Fruit fly (Drosophila melanogaster) whole organism, prepupa: ENCODE measurements around the gene VhaM9.7-c.
A peak's percentile ranks its signal among the peaks of the same experiment; 100 is the strongest.

Experiments used
- Blimp-1 ChIP-seq: fragments of 200-800 bp; sonication (Bioruptor generic); optimal IDR thresholded peaks from 3 replicates; lab custom pipeline; 2017; ENCODE audit warnings: missing biosample characterization, missing genetic modification characterization, mild to moderate bottlenecking, moderate library complexity, missing genetic modification reagents
- CG10631 ChIP-seq: fragments of 200-800 bp; sonication (Bioruptor generic); optimal IDR thresholded peaks from 2 replicates; lab custom pipeline; 2016; ENCODE audit warnings: missing biosample characterization, missing genetic modification characterization
- CG10669 ChIP-seq: fragments of 200-800 bp; sonication (Bioruptor generic); optimal IDR thresholded peaks from 3 replicates; lab custom pipeline; 2018; ENCODE audit warnings: missing biosample characterization, mild to moderate bottlenecking, missing genetic modification characterization, moderate library complexity
- CG11294 ChIP-seq: fragments of 200-800 bp; sonication (Bioruptor generic); IDR thresholded peaks from 2 replicates; pipeline ENCODE4 v1.3.6; 2022; ENCODE audit warnings: missing biosample characterization, missing genetic modification characterization
- CG11762 ChIP-seq: fragments of 200-800 bp; sonication (Bioruptor generic); optimal IDR thresholded peaks from 3 replicates; lab custom pipeline; 2016; ENCODE audit warnings: missing biosample characterization, missing genetic modification characterization; ENCODE audit not compliant: insufficient read depth
- CG11902 ChIP-seq: fragments of 200-800 bp; sonication (Bioruptor generic); optimal IDR thresholded peaks from 3 replicates; lab custom pipeline; 2016; ENCODE audit warnings: missing biosample characterization, missing genetic modification characterization
- CG15336 ChIP-seq: fragments of 200-800 bp; sonication (Bioruptor generic); IDR thresholded peaks from 2 replicates; pipeline ENCODE4 v1.3.6; 2022; ENCODE audit warnings: missing biosample characterization, missing genetic modification characterization
- CG1621 ChIP-seq: fragments of 200-800 bp; sonication (Bioruptor generic); optimal IDR thresholded peaks from 3 replicates; lab custom pipeline; 2018; ENCODE audit warnings: missing biosample characterization, mild to moderate bottlenecking, missing genetic modification characterization
- CG16779 ChIP-seq: fragments of 200-800 bp; sonication (Bioruptor generic); optimal IDR thresholded peaks from 3 replicates; lab custom pipeline; 2017; ENCODE audit warnings: missing biosample characterization, mild to moderate bottlenecking, missing genetic modification characterization
- CG31627 ChIP-seq: fragments of 200-800 bp; sonication (Bioruptor generic); optimal IDR thresholded peaks from 3 replicates; lab custom pipeline; 2016; ENCODE audit warnings: missing biosample characterization, missing genetic modification characterization
- CG3919 ChIP-seq: fragments of 200-800 bp; sonication (Bioruptor generic); optimal IDR thresholded peaks from 3 replicates; lab custom pipeline; 2016; ENCODE audit warnings: missing biosample characterization, missing genetic modification characterization
- CG4318 ChIP-seq: fragments of 200-800 bp; sonication (Bioruptor generic); optimal IDR thresholded peaks from 3 replicates; lab custom pipeline; 2017; ENCODE audit warnings: missing biosample characterization, mild to moderate bottlenecking, missing genetic modification characterization
- CG6163 ChIP-seq: fragments of 200-800 bp; sonication (Bioruptor generic); IDR thresholded peaks from 3 replicates; pipeline ENCODE4 v1.3.6; 2022; ENCODE audit warnings: missing biosample characterization, missing genetic modification characterization
- CG6792 ChIP-seq: fragments of 200-800 bp; sonication (Bioruptor generic); optimal IDR thresholded peaks from 3 replicates; lab custom pipeline; 2016; ENCODE audit warnings: missing biosample characterization, missing genetic modification characterization
- CG6808 ChIP-seq: fragments of 200-800 bp; sonication (Bioruptor generic); optimal IDR thresholded peaks from 3 replicates; lab custom pipeline; 2017; ENCODE audit warnings: missing biosample characterization, missing genetic modification characterization, mild to moderate bottlenecking, moderate library complexity, missing genetic modification reagents
- CG6854 ChIP-seq: fragments of 200-800 bp; sonication (Bioruptor generic); optimal IDR thresholded peaks from 2 replicates; lab custom pipeline; 2017; ENCODE audit warnings: missing biosample characterization, mild to moderate bottlenecking, missing genetic modification characterization
- CG7368 ChIP-seq: fragments of 200-800 bp; sonication (Bioruptor generic); optimal IDR thresholded peaks from 3 replicates; lab custom pipeline; 2016; ENCODE audit warnings: missing biosample characterization, missing genetic modification characterization
- CG8119 ChIP-seq: fragments of 200-800 bp; sonication (Bioruptor generic); IDR thresholded peaks from 3 replicates; pipeline ENCODE4 v1.3.6; 2022; ENCODE audit warnings: missing biosample characterization, missing genetic modification characterization
- CG8319 ChIP-seq: fragments of 200-800 bp; sonication (Bioruptor generic); optimal IDR thresholded peaks from 3 replicates; lab custom pipeline; 2016; ENCODE audit warnings: missing biosample characterization, missing genetic modification characterization
- CG9139 ChIP-seq: fragments of 200-800 bp; sonication (Bioruptor generic); optimal IDR thresholded peaks from 3 replicates; lab custom pipeline; 2017; ENCODE audit warnings: missing biosample characterization, mild to moderate bottlenecking, missing genetic modification characterization
- Eip75B ChIP-seq: fragments of 200-800 bp; sonication (Bioruptor generic); optimal IDR thresholded peaks from 3 replicates; lab custom pipeline; 2016; ENCODE audit warnings: missing biosample characterization, missing genetic modification characterization
- Eip78C ChIP-seq: fragments of 200-800 bp; sonication (Bioruptor generic); peaks from one replicate; lab custom pipeline; 2016; ENCODE audit warnings: missing biosample characterization, missing genetic modification characterization
- Ets21C ChIP-seq: fragments of 200-800 bp; sonication (Bioruptor generic); optimal IDR thresholded peaks from 3 replicates; lab custom pipeline; 2016; ENCODE audit warnings: missing biosample characterization, missing genetic modification characterization
- Ets96B ChIP-seq: fragments of 200-800 bp; optimal IDR thresholded peaks from 2 replicates; lab custom pipeline; 2019; ENCODE audit warnings: missing biosample characterization, mild to moderate bottlenecking, missing genetic modification characterization, moderate library complexity
- Gug ChIP-seq: fragments of 200-800 bp; sonication (Bioruptor generic); IDR thresholded peaks from 2 replicates; pipeline ENCODE4 v1.3.6; 2022; ENCODE audit warnings: missing biosample characterization, missing genetic modification characterization
- Hr38 ChIP-seq: sonication (Bioruptor generic); optimal IDR thresholded peaks from 2 replicates; lab custom pipeline; 2016; ENCODE audit warnings: missing biosample characterization, missing genetic modification characterization
- Hr39 ChIP-seq: fragments of 200-800 bp; sonication (Bioruptor generic); optimal IDR thresholded peaks from 2 replicates; lab custom pipeline; 2016; ENCODE audit warnings: missing biosample characterization, missing genetic modification characterization
- Hr4 ChIP-seq: fragments of 200-800 bp; sonication (Bioruptor generic); optimal IDR thresholded peaks from 3 replicates; lab custom pipeline; 2016; ENCODE audit warnings: missing biosample characterization, missing genetic modification characterization
- Lpt ChIP-seq: fragments of 200-800 bp; sonication (Bioruptor generic); optimal IDR thresholded peaks from 3 replicates; lab custom pipeline; 2016; ENCODE audit warnings: missing biosample characterization, missing genetic modification characterization
- Met ChIP-seq: fragments of 200-800 bp; sonication (Bioruptor generic); optimal IDR thresholded peaks from 3 replicates; lab custom pipeline; 2016; ENCODE audit warnings: missing biosample characterization, missing genetic modification characterization
- OdsH ChIP-seq: fragments of 200-800 bp; sonication (Bioruptor generic); optimal IDR thresholded peaks from 3 replicates; lab custom pipeline; 2016; ENCODE audit warnings: missing biosample characterization, missing genetic modification characterization
- Smox ChIP-seq: fragments of 200-800 bp; sonication (Bioruptor generic); optimal IDR thresholded peaks from 3 replicates; lab custom pipeline; 2016; ENCODE audit warnings: missing biosample characterization, missing genetic modification characterization
- Sox15 ChIP-seq: fragments of 200-800 bp; sonication (Bioruptor generic); optimal IDR thresholded peaks from 3 replicates; lab custom pipeline; 2016; ENCODE audit warnings: missing biosample characterization, missing genetic modification characterization
- achi ChIP-seq: fragments of 200-800 bp; sonication (Bioruptor generic); optimal IDR thresholded peaks from 3 replicates; lab custom pipeline; 2016; ENCODE audit warnings: missing biosample characterization, missing genetic modification characterization
- acj6 ChIP-seq: fragments of 200-800 bp; sonication (Bioruptor generic); optimal IDR thresholded peaks from 3 replicates; lab custom pipeline; 2016; ENCODE audit warnings: missing biosample characterization, missing genetic modification characterization
- dac ChIP-seq: fragments of 200-800 bp; sonication (Bioruptor generic); optimal IDR thresholded peaks from 2 replicates; lab custom pipeline; 2017; ENCODE audit warnings: missing biosample characterization, mild to moderate bottlenecking, missing genetic modification characterization
- dsx ChIP-seq: fragments of 200-800 bp; optimal IDR thresholded peaks from 3 replicates; lab custom pipeline; 2019; ENCODE audit warnings: missing biosample characterization, mild to moderate bottlenecking, missing genetic modification characterization, moderate library complexity; ENCODE audit not compliant: poor library complexity, severe bottlenecking
- eg ChIP-seq: fragments of 200-800 bp; sonication (Bioruptor generic); IDR thresholded peaks from 3 replicates; pipeline ENCODE4 v1.3.6; 2022; ENCODE audit warnings: missing biosample characterization, missing genetic modification characterization
- esn ChIP-seq: fragments of 200-800 bp; sonication (Bioruptor generic); optimal IDR thresholded peaks from 2 replicates; lab custom pipeline; 2016; ENCODE audit warnings: missing biosample characterization, mild to moderate bottlenecking, missing genetic modification characterization, moderate library complexity
- fd59A ChIP-seq: fragments of 200-800 bp; sonication (Bioruptor generic); optimal IDR thresholded peaks from 2 replicates; lab custom pipeline; 2017; ENCODE audit warnings: missing biosample characterization, mild to moderate bottlenecking, missing genetic modification characterization, missing genetic modification reagents
- fd85E ChIP-seq: fragments of 200-800 bp; sonication (Bioruptor generic); optimal IDR thresholded peaks from 3 replicates; lab custom pipeline; 2016; ENCODE audit warnings: missing biosample characterization, missing genetic modification characterization
- fkh ChIP-seq: fragments of 200-800 bp; sonication (Bioruptor generic); optimal IDR thresholded peaks from 3 replicates; lab custom pipeline; 2017; ENCODE audit warnings: missing biosample characterization, mild to moderate bottlenecking, missing genetic modification characterization, moderate library complexity
- lz ChIP-seq: fragments of 200-800 bp; sonication (Bioruptor generic); optimal IDR thresholded peaks from 3 replicates; lab custom pipeline; 2016; ENCODE audit warnings: missing biosample characterization, missing genetic modification characterization
- salr ChIP-seq, 2 experiments: fragments of 200-800 bp; sonication (Bioruptor generic); optimal IDR thresholded peaks; 3 replicates each; lab custom pipeline; 2016 to 2018; ENCODE audit warnings: missing biosample characterization in 2 of 2, missing genetic modification characterization in 2 of 2, mild to moderate bottlenecking in 1 of 2
- spab ChIP-seq: fragments of 200-800 bp; sonication (Bioruptor generic); optimal IDR thresholded peaks from 2 replicates; lab custom pipeline; 2017; ENCODE audit warnings: missing biosample characterization, mild to moderate bottlenecking, missing genetic modification characterization, missing genetic modification reagents
- ss ChIP-seq, 2 experiments: fragments of 200-800 bp; sonication (Bioruptor generic); optimal IDR thresholded peaks; 2 replicates in 1 of 2; 3 replicates in 1 of 2; lab custom pipeline; 2017 to 2018; ENCODE audit warnings: mild to moderate bottlenecking in 2 of 2, missing biosample characterization in 2 of 2, missing genetic modification characterization in 2 of 2, moderate library complexity in 1 of 2
- vri ChIP-seq: fragments of 200-800 bp; sonication (Bioruptor generic); optimal IDR thresholded peaks from 3 replicates; lab custom pipeline; 2016; ENCODE audit warnings: missing biosample characterization, mild to moderate bottlenecking, missing genetic modification characterization

The VhaM9.7-c gene

dm6 chr3L:4158361-4158760 lies 28.3 kb downstream of the VhaM9.7-c start (continued):
- TF ChIP-seq Sox15 (GFP tag; lab: Kevin White, UChicago) (peak; percentile 35), CG6854 (GFP tag; lab: Kevin White, UChicago) (peak; percentile 28), fd85E (GFP tag; lab: Kevin White, UChicago) (peak; percentile 18), spab (GFP tag; lab: Kevin White, UChicago) (peak; percentile 72), Hr39 (GFP tag; lab: Kevin White, UChicago) (peak; percentile 54), achi (GFP tag; lab: Kevin White, UChicago) (peak; percentile 67), Ets96B (peak; percentile 78), Met (GFP tag; lab: Kevin White, UChicago) (peak; percentile 65), fkh (GFP tag; lab: Kevin White, UChicago) (no peak), fd59A (peak; percentile 62), Eip78C (GFP tag; lab: Kevin White, UChicago) (peak; percentile 91), CG16779 (tag; lab: Kevin White, UChicago) (peak; percentile 11), CG10669 (GFP tag; lab: Kevin White, UChicago) (peak; percentile 67), Blimp-1 (GFP tag; lab: Kevin White, UChicago) (no peak), dsx (GFP tag; lab: Kevin White, UChicago) (peak; percentile 63), CG3919 (peak; percentile 73), Hr38 (GFP tag; lab: Kevin White, UChicago) (no peak), CG10631 (GFP tag; lab: Kevin White, UChicago) (peak; percentile 67), CG11902 (peak; percentile 38), Gug (GFP tag; lab: Robert Waterston, UW) (0 out of 2 replicates have a peak, but pooled peaks have one; percentile 35), CG8119 (0 out of 3 replicates have a peak, but pooled peaks have one; percentile 34), CG6792 (GFP tag; lab: Kevin White, UChicago) (peak; percentile 48), eg (peak; percentile 40; the same call in 2 of the 3 replicates), CG11294 (no peak), CG7368 (peak; percentile 45), acj6 (peak; percentile 67), dac (no peak), lz (GFP tag; lab: Kevin White, UChicago) (peak; percentile 57), CG4318 (GFP tag; lab: Kevin White, UChicago) (peak; percentile 41), vri (GFP tag; lab: Kevin White, UChicago) (peak; percentile 36), CG6808 (GFP tag; lab: Kevin White, UChicago) (peak; percentile 79), CG15336 (GFP tag; lab: Robert Waterston, UW) (no peak; the same call in 1 of the 2 replicates), CG9139 (GFP tag; lab: Kevin White, UChicago) (peak; percentile 52), salr (GFP tag; optimal IDR thresholded peaks at IDR 0.05; lab: Kevin White, UChicago) (peak in 1 of 2 experiments; percentile 63), OdsH (GFP tag; lab: Kevin White, UChicago) (peak; percentile 65), esn (peak; percentile 66), Smox (peak; percentile 48)

DNA sequence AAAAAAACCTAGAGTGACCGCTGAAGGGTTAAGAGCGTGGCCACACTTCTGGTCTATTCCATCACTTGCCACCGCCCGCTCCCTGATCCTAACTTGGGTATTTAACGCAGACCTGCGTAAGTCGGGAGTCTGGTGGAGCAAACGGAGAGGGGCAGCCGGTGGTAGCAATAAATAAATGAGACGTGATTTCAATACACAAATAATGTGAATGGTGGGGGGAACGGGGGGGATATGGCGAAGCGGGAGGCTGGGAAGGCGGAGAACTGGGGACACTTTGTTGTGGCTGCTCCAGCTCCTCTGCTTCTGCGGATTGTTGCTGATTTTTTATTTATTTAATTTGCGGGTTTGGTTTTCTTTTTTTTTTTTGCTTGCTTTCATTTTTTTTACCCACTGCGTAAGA lies 28.8 kb downstream of the VhaM9.7-c start:
- TF ChIP-seq acj6 (no peak), CG7368 (no peak), dsx (GFP tag; lab: Kevin White, UChicago) (peak; percentile 52), lz (GFP tag; lab: Kevin White, UChicago) (no peak), Ets21C (GFP tag; lab: Kevin White, UChicago) (no peak), CG8119 (no peak), Ets96B (no peak)

dm6 chr3L:4148406-4148975 lies 38.2 kb downstream of the VhaM9.7-c start, which contains the start of gene CG1299:
Gene CG1299, plus strand, starts transcription at chr3L:4148696.
- TF ChIP-seq CG11762 = no peak
- peak; percentile 2 for TF ChIP-seq CG9139 (GFP tag; lab: Kevin White, UChicago)
- TF ChIP-seq Lpt (GFP tag; lab: Kevin White, UChicago) = no peak
- peak; percentile 35; the same call in 1 of the 3 replicates for TF ChIP-seq CG6163 (GFP tag; lab: Robert Waterston, UW)
- peak; percentile 19 to 44 for TF ChIP-seq ss (GFP tag; optimal IDR thresholded peaks at IDR 0.05; lab: Kevin White, UChicago)
- TF ChIP-seq CG31627 (GFP tag; lab: Kevin White, UChicago) = no peak
- no peak for TF ChIP-seq esn
- TF ChIP-seq fkh (GFP tag; lab: Kevin White, UChicago) = no peak
- TF ChIP-seq CG16779 (tag; lab: Kevin White, UChicago) = no peak
- TF ChIP-seq CG10631 (GFP tag; lab: Kevin White, UChicago) = no peak
- no peak for TF ChIP-seq Met (GFP tag; lab: Kevin White, UChicago)
- TF ChIP-seq CG8319 (GFP tag; lab: Kevin White, UChicago) = no peak
- no peak for TF ChIP-seq eg
- TF ChIP-seq Eip75B (GFP tag; lab: Kevin White, UChicago) = peak; percentile 18
- TF ChIP-seq CG1621 (tag; lab: Kevin White, UChicago) = peak; percentile 57
- TF ChIP-seq dsx (GFP tag; lab: Kevin White, UChicago) = no peak
- no peak for TF ChIP-seq Hr4
- TF ChIP-seq achi (GFP tag; lab: Kevin White, UChicago) = no peak
- TF ChIP-seq CG10669 (GFP tag; lab: Kevin White, UChicago) = no peak
